Worm (Caenorhabditis elegans): ENCODE measurements around the gene ceh-60.

Gene ceh-60

ce11 chrX:6518537-6518936 is 11.4 kb downstream of the ceh-60 start, which contains the start of gene ets-4 (continued):
- peak in 1 of 2 experiments; percentile 68 for TF ChIP-seq daf-16 (GFP tag; optimal IDR thresholded peaks at IDR 0.05)
- peak; percentile 92 for TF ChIP-seq daf-16 (tag; optimal IDR thresholded peaks at IDR 0.05)

- TF ChIP-seq pha-4 (GFP tag; IDR thresholded peaks at IDR 0.05) (no peak), pha-4 (tag; optimal IDR thresholded peaks at IDR 0.05) (no peak), php-3 (GFP tag; IDR thresholded peaks at IDR 0.05) (peak; percentile 93), snpc-1.2 (GFP tag; IDR thresholded peaks at IDR 0.05) (no peak), unc-62 (GFP tag; optimal IDR thresholded peaks at IDR 0.05 in 1 of 2) (peak in 1 of 2 experiments; percentile 39), unc-62 (tag; optimal IDR thresholded peaks at IDR 0.05) (no peak), egl-43 (GFP tag; IDR thresholded peaks at IDR 0.05) (no peak), gei-8 (GFP tag; optimal IDR thresholded peaks at IDR 0.05) (no peak), aly-2 (tag; optimal IDR thresholded peaks at IDR 0.05) (no peak), hlh-11 (tag; optimal IDR thresholded peaks at IDR 0.05) (peak; percentile 79), pqm-1 (tag; optimal IDR thresholded peaks at IDR 0.05) (peak; percentile 50), snpc-4 (tag; optimal IDR thresholded peaks at IDR 0.05) (no peak), nhr-77 (tag; optimal IDR thresholded peaks at IDR 0.05) (peak; percentile 38), ZK546.5 (tag; optimal IDR thresholded peaks at IDR 0.05) (no peak), ZK337.2 (GFP tag; IDR thresholded peaks at IDR 0.05) (no peak), aha-1 (tag) (no peak), nhr-10 (tag; optimal IDR thresholded peaks at IDR 0.05) (no peak), dmd-6 (GFP tag; IDR thresholded peaks at IDR 0.05) (peak; percentile 77), madf-5 (GFP tag; IDR thresholded peaks at IDR 0.05) (no peak), ceh-20 (GFP tag; IDR thresholded peaks at IDR 0.05) (peak; percentile 81), hlh-30 (tag; optimal IDR thresholded peaks at IDR 0.05; ENCODE audit: insufficient read depth) (peak; percentile 61), lsy-2 (tag; optimal IDR thresholded peaks at IDR 0.05) (peak in 1 of 2 experiments; percentile 44), set-16 (GFP tag; IDR thresholded peaks at IDR 0.05) (peak; percentile 58), tra-1 (GFP tag; IDR thresholded peaks at IDR 0.05) (peak; percentile 73; the same call in 1 of the 2 replicates), ztf-7 (tag; optimal IDR thresholded peaks at IDR 0.05) (peak; percentile 68), zag-1 (tag; optimal IDR thresholded peaks at IDR 0.05) (no peak), mep-1 (tag; optimal IDR thresholded peaks at IDR 0.05) (peak; percentile 59), Y48G9A.11 (GFP tag; IDR thresholded peaks at IDR 0.05) (no peak), fos-1 (tag; optimal IDR thresholded peaks at IDR 0.05) (no peak), dve-1 (tag; optimal IDR thresholded peaks at IDR 0.05; ENCODE audit: insufficient read depth) (peak; percentile 88), Y5F2A.4 (GFP tag; optimal IDR thresholded peaks at IDR 0.05) (no peak), daf-16 (GFP tag; optimal IDR thresholded peaks at IDR 0.05) (no peak), daf-16 (tag; optimal IDR thresholded peaks at IDR 0.05) (peak; percentile 95), lin-15B (tag; optimal IDR thresholded peaks at IDR 0.05) (no peak), nhr-41 (GFP tag; IDR thresholded peaks at IDR 0.05) (no peak), nhr-28 (tag; optimal IDR thresholded peaks at IDR 0.05) (peak; percentile 35)
Observed at ce11 chrX:6517025-6517770, 12.7 kb downstream of the ceh-60 start.

- no peak for TF ChIP-seq F37D6.2 (tag; optimal IDR thresholded peaks at IDR 0.05)
- no peak for TF ChIP-seq ceh-20 (GFP tag; IDR thresholded peaks at IDR 0.05)
- TF ChIP-seq hlh-11 (tag; optimal IDR thresholded peaks at IDR 0.05), result peak; percentile 50
- TF ChIP-seq mdl-1 (tag; optimal IDR thresholded peaks at IDR 0.05), result peak in 1 of 2 experiments; percentile 22
- no peak for TF ChIP-seq tag-97 (GFP tag; IDR thresholded peaks at IDR 0.05)
- no peak for TF ChIP-seq F10B5.3 (tag; optimal IDR thresholded peaks at IDR 0.05)
- peak; percentile 63 for TF ChIP-seq aha-1 (tag)
- no peak for TF ChIP-seq mxl-2 (GFP tag; conservative IDR thresholded peaks at IDR 0.05)
- TF ChIP-seq attf-4 (tag; optimal IDR thresholded peaks at IDR 0.05), result no peak
- TF ChIP-seq unc-62 (GFP tag; optimal IDR thresholded peaks at IDR 0.05 in 1 of 2), result peak in 1 of 2 experiments; percentile 3
- TF ChIP-seq unc-62 (tag; optimal IDR thresholded peaks at IDR 0.05), result no peak
- peak; percentile 76 for TF ChIP-seq hlh-30 (tag; optimal IDR thresholded peaks at IDR 0.05; ENCODE audit: insufficient read depth)
- TF ChIP-seq nhr-25 (tag; optimal IDR thresholded peaks at IDR 0.05; ENCODE audit: borderline replicate concordance, insufficient read depth), result peak; percentile 10
- TF ChIP-seq snpc-1.2 (GFP tag; IDR thresholded peaks at IDR 0.05), result no peak
- TF ChIP-seq nhr-28 (tag; optimal IDR thresholded peaks at IDR 0.05), result peak; percentile 1
Observed at ce11 chrX:6515267-6515666, 14.7 kb downstream of the ceh-60 start.
